Fruit fly (Drosophila melanogaster) whole organism, embryonic: ENCODE measurements around the gene PGAP1.
A peak's percentile ranks its signal among the peaks of the same experiment; 100 is the strongest.

Source experiments
- B-H2 ChIP-seq: fragments of 200-800 bp; sonication (Bioruptor generic); optimal IDR thresholded peaks from 2 replicates; lab custom pipeline; 2018; ENCODE audit warnings: missing biosample characterization, mild to moderate bottlenecking, missing genetic modification characterization
- CG10462 ChIP-seq: fragments of 200-800 bp; sonication (Bioruptor generic); optimal IDR thresholded peaks from 2 replicates; lab custom pipeline; 2016; ENCODE audit warnings: missing biosample characterization, missing genetic modification characterization
- CG11456 ChIP-seq: fragments of 200-800 bp; sonication (Bioruptor generic); IDR thresholded peaks from 3 replicates; pipeline ENCODE4 v1.3.6; 2022; ENCODE audit warnings: missing biosample characterization, missing genetic modification characterization
- CG13287 ChIP-seq: fragments of 200-800 bp; sonication (Bioruptor generic); IDR thresholded peaks from 2 replicates; pipeline ENCODE4 v1.3.6; 2022; ENCODE audit warnings: missing biosample characterization, missing genetic modification characterization; ENCODE audit not compliant: partially characterized antibody
- CG14441 ChIP-seq: fragments of 200-800 bp; sonication (Bioruptor generic); IDR thresholded peaks from 2 replicates; pipeline ENCODE4 v1.3.6; 2022; ENCODE audit warnings: missing biosample characterization, missing genetic modification characterization
- CG14710 ChIP-seq: fragments of 200-800 bp; sonication (Bioruptor generic); optimal IDR thresholded peaks from 3 replicates; lab custom pipeline; 2019; ENCODE audit warnings: missing biosample characterization, mild to moderate bottlenecking, missing genetic modification characterization, moderate library complexity
- CG1529 ChIP-seq: fragments of 200-800 bp; sonication (Bioruptor generic); optimal IDR thresholded peaks from 3 replicates; lab custom pipeline; 2018; ENCODE audit warnings: missing biosample characterization, missing genetic modification characterization
- CG1647 ChIP-seq: fragments of 200-800 bp; sonication (Bioruptor generic); optimal IDR thresholded peaks from 3 replicates; lab custom pipeline; 2016; ENCODE audit warnings: missing biosample characterization, missing genetic modification characterization
- CG16815 ChIP-seq: fragments of 200-800 bp; sonication (Bioruptor generic); optimal IDR thresholded peaks from 3 replicates; lab custom pipeline; 2017; ENCODE audit warnings: missing biosample characterization, mild to moderate bottlenecking, missing genetic modification characterization
- CG18599 ChIP-seq: fragments of 200-800 bp; sonication (Bioruptor generic); optimal IDR thresholded peaks from 3 replicates; lab custom pipeline; 2017; ENCODE audit warnings: missing biosample characterization, missing genetic modification characterization, mild to moderate bottlenecking, moderate library complexity, missing genetic modification reagents
- CG2129 ChIP-seq: fragments of 200-800 bp; sonication (Bioruptor generic); IDR thresholded peaks from 2 replicates; pipeline ENCODE4 v1.3.6; 2022; ENCODE audit warnings: missing biosample characterization, missing genetic modification characterization; ENCODE audit not compliant: partially characterized antibody
- CG2712 ChIP-seq: fragments of 200-800 bp; optimal IDR thresholded peaks from 3 replicates; lab custom pipeline; 2019; ENCODE audit warnings: missing biosample characterization, mild to moderate bottlenecking, missing genetic modification characterization, moderate library complexity
- CG31441 ChIP-seq: fragments of 200-800 bp; sonication (Bioruptor generic); IDR thresholded peaks from 2 replicates; pipeline ENCODE4 v1.3.6; 2022; ENCODE audit warnings: missing biosample characterization, missing genetic modification characterization
- CG32772 ChIP-seq: fragments of 200-800 bp; sonication (Bioruptor generic); IDR thresholded peaks from 2 replicates; pipeline ENCODE4 v1.3.6; 2022; ENCODE audit warnings: missing biosample characterization, missing genetic modification characterization
- CG3726 ChIP-seq: fragments of 200-800 bp; sonication (Bioruptor generic); IDR thresholded peaks from 3 replicates; pipeline ENCODE4, ENCODE4 v1.3.6; 2022; ENCODE audit warnings: missing biosample characterization, missing genetic modification characterization
- CG42726 ChIP-seq: fragments of 200-800 bp; sonication (Bioruptor generic); IDR thresholded peaks from 2 replicates; pipeline ENCODE4 v1.3.6; 2022; ENCODE audit warnings: missing biosample characterization, missing genetic modification characterization; ENCODE audit not compliant: partially characterized antibody
- CG4328 ChIP-seq: fragments of 200-800 bp; sonication (Bioruptor generic); optimal IDR thresholded peaks from 3 replicates; lab custom pipeline; 2017; ENCODE audit warnings: missing biosample characterization, missing genetic modification reagents, missing genetic modification characterization
- CG4404 ChIP-seq: fragments of 200-800 bp; sonication (Bioruptor generic); IDR thresholded peaks from 2 replicates; pipeline ENCODE4 v1.3.6; 2022; ENCODE audit warnings: missing biosample characterization, missing genetic modification characterization
- CG6683 ChIP-seq: fragments of 200-800 bp; sonication (Bioruptor generic); optimal IDR thresholded peaks from 2 replicates; lab custom pipeline; 2017; ENCODE audit warnings: missing biosample characterization, mild to moderate bottlenecking, missing genetic modification characterization, missing genetic modification reagents
- CG7987 ChIP-seq: fragments of 200-800 bp; sonication (Bioruptor generic); optimal IDR thresholded peaks from 2 replicates; lab custom pipeline; 2018; ENCODE audit warnings: missing biosample characterization, mild to moderate bottlenecking, missing genetic modification characterization, moderate library complexity
- CG8089 ChIP-seq: fragments of 200-800 bp; sonication (Bioruptor generic); optimal IDR thresholded peaks from 3 replicates; lab custom pipeline; 2016; ENCODE audit warnings: missing biosample characterization, missing genetic modification characterization
- CG9797 ChIP-seq: fragments of 200-800 bp; sonication (Bioruptor generic); optimal IDR thresholded peaks from 3 replicates; lab custom pipeline; 2018; ENCODE audit warnings: missing biosample characterization, mild to moderate bottlenecking, missing genetic modification characterization
- CG9932 ChIP-seq: fragments of 200-800 bp; sonication (Bioruptor generic); IDR thresholded peaks from 2 replicates; pipeline ENCODE4 v1.3.6; 2022; ENCODE audit warnings: missing biosample characterization, missing genetic modification characterization
- CHES-1-like ChIP-seq: fragments of 200-800 bp; sonication (Bioruptor generic); optimal IDR thresholded peaks from 2 replicates; lab custom pipeline; 2016; ENCODE audit warnings: missing biosample characterization, missing genetic modification characterization
- D ChIP-seq, 2 experiments: fragments of 200-800 bp in 1 of 2; fragments of >200 bp in 1 of 2; sonication (Bioruptor generic) in 1 of 2; optimal IDR thresholded peaks; 2 replicates in 1 of 2; 3 replicates in 1 of 2; lab custom pipeline; 2017; ENCODE audit warnings: mild to moderate bottlenecking in 1 of 2, missing biosample characterization in 1 of 2, missing genetic modification characterization in 1 of 2, missing genetic modification reagents in 1 of 2
- Dip2 ChIP-seq: fragments of 200-800 bp; sonication (Bioruptor generic); IDR thresholded peaks from 2 replicates; pipeline ENCODE4 v1.3.6; 2022; ENCODE audit warnings: missing biosample characterization, missing genetic modification characterization
- Drgx ChIP-seq: fragments of 200-800 bp; sonication (Bioruptor generic); IDR thresholded peaks from 2 replicates; pipeline ENCODE4 v1.3.6; 2022; ENCODE audit warnings: missing biosample characterization, missing genetic modification characterization
- ERR ChIP-seq: fragments of 200-800 bp; sonication (Bioruptor generic); optimal IDR thresholded peaks from 2 replicates; lab custom pipeline; 2016; ENCODE audit warnings: missing biosample characterization, missing genetic modification characterization
- HLH4C ChIP-seq: fragments of 200-800 bp; sonication (Bioruptor generic); IDR thresholded peaks from 3 replicates; pipeline ENCODE4 v1.3.6; 2022; ENCODE audit warnings: missing biosample characterization, missing genetic modification characterization; ENCODE audit not compliant: partially characterized antibody
- HmgZ ChIP-seq: fragments of 200-800 bp; sonication (Bioruptor generic); optimal IDR thresholded peaks from 2 replicates; lab custom pipeline; 2018; ENCODE audit warnings: missing biosample characterization, mild to moderate bottlenecking, missing genetic modification characterization
- Hsf ChIP-seq: fragments of 200-800 bp; sonication (Bioruptor generic); optimal IDR thresholded peaks from 3 replicates; lab custom pipeline; 2016; ENCODE audit warnings: missing biosample characterization, missing genetic modification characterization
- MTF-1 ChIP-seq: fragments of 200-800 bp; sonication (Bioruptor generic); optimal IDR thresholded peaks from 2 replicates; lab custom pipeline; 2018; ENCODE audit warnings: missing biosample characterization, mild to moderate bottlenecking, missing genetic modification characterization, borderline replicate concordance
- Mrtf ChIP-seq: fragments of 200-800 bp; sonication (Bioruptor generic); IDR thresholded peaks from 3 replicates; pipeline ENCODE4 v1.3.6; 2022; ENCODE audit warnings: missing biosample characterization, missing genetic modification characterization
- Trl ChIP-seq, 3 experiments: fragments of >200 bp in 2 of 3; fragments of 200-800 bp in 1 of 3; sonication (Bioruptor generic) in 1 of 3; optimal IDR thresholded peaks; 2 replicates in 1 of 3; 3 replicates in 2 of 3; lab custom pipeline; 2016 to 2017; ENCODE audit warnings: missing biosample characterization in 1 of 3, missing genetic modification characterization in 1 of 3
- chinmo ChIP-seq: fragments of 200-800 bp; sonication (Bioruptor generic); IDR thresholded peaks from 4 replicates; pipeline ENCODE4 v1.3.6; 2022; ENCODE audit warnings: missing biosample characterization, missing genetic modification characterization; ENCODE audit not compliant: partially characterized antibody
- corto ChIP-seq: fragments of 200-800 bp; sonication (Bioruptor generic); optimal IDR thresholded peaks from 2 replicates; lab custom pipeline; 2016; ENCODE audit warnings: missing biosample characterization, mild to moderate bottlenecking, missing genetic modification characterization, moderate library complexity
- da ChIP-seq: fragments of 200-800 bp; sonication (Bioruptor generic); optimal IDR thresholded peaks from 2 replicates; lab custom pipeline; 2016; ENCODE audit warnings: missing biosample characterization, missing genetic modification characterization
- dati ChIP-seq: fragments of 200-800 bp; sonication (Bioruptor generic); IDR thresholded peaks from 2 replicates; pipeline ENCODE4 v1.3.6; 2022; ENCODE audit warnings: missing biosample characterization, missing genetic modification characterization
- gcm2 ChIP-seq: fragments of 200-800 bp; sonication (Bioruptor generic); optimal IDR thresholded peaks from 2 replicates; lab custom pipeline; 2016; ENCODE audit warnings: missing biosample characterization, missing genetic modification characterization
- hbn ChIP-seq: fragments of 200-800 bp; sonication (Bioruptor generic); IDR thresholded peaks from 2 replicates; pipeline ENCODE4 v1.3.6; 2022; ENCODE audit warnings: missing biosample characterization, missing genetic modification characterization; ENCODE audit not compliant: partially characterized antibody
- klu ChIP-seq: fragments of 200-800 bp; sonication (Bioruptor generic); IDR thresholded peaks from 2 replicates; pipeline ENCODE4 v1.3.6; 2022; ENCODE audit warnings: missing biosample characterization, missing genetic modification characterization
- lbe ChIP-seq: fragments of 200-800 bp; sonication (Bioruptor generic); optimal IDR thresholded peaks from 2 replicates; lab custom pipeline; 2016; ENCODE audit warnings: missing biosample characterization, mild to moderate bottlenecking, missing genetic modification characterization
- pan ChIP-seq, 4 experiments: fragments of >200 bp in 3 of 4; fragments of 200-800 bp in 1 of 4; sonication (Bioruptor generic) in 1 of 4; optimal IDR thresholded peaks in 3 of 4; IDR thresholded peaks in 1 of 4; 2 replicates each; pipeline versions ENCODE4 v1.3.6 to Lab custom; 2017 to 2022; ENCODE audit warnings: missing biosample characterization in 2 of 4, missing genetic modification characterization in 2 of 4, mixed read lengths in 1 of 4
- ranshi ChIP-seq: fragments of 200-800 bp; sonication (Bioruptor generic); IDR thresholded peaks from 2 replicates; pipeline ENCODE4 v1.3.6; 2022; ENCODE audit warnings: missing biosample characterization, missing genetic modification characterization
- schlank ChIP-seq: fragments of 200-800 bp; sonication (Bioruptor generic); optimal IDR thresholded peaks from 2 replicates; lab custom pipeline; 2018; ENCODE audit warnings: missing biosample characterization, mild to moderate bottlenecking, missing genetic modification characterization
- sqz ChIP-seq: fragments of 200-800 bp; sonication (Bioruptor generic); optimal IDR thresholded peaks from 3 replicates; lab custom pipeline; 2018; ENCODE audit warnings: missing biosample characterization, mild to moderate bottlenecking, missing genetic modification characterization
- ssp ChIP-seq: fragments of 200-800 bp; sonication (Bioruptor generic); IDR thresholded peaks from 2 replicates; pipeline ENCODE4 v1.3.6; 2022; ENCODE audit warnings: missing biosample characterization, missing genetic modification characterization
- twi ChIP-seq: fragments of 200-800 bp; optimal IDR thresholded peaks from 2 replicates; lab custom pipeline; 2019; ENCODE audit warnings: missing biosample characterization, mild to moderate bottlenecking, missing genetic modification characterization, moderate library complexity

PGAP1 gene

dm6 chrX:5648437-5648959 is 40.8 kb downstream of the PGAP1 start, which contains the start of gene OtopLa (continued):
- TF ChIP-seq ranshi (GFP tag; lab: Robert Waterston, UW), result peak; percentile 85
- peak; percentile 78 for TF ChIP-seq CG1529 (GFP tag; lab: Kevin White, UChicago)
- peak; percentile 18 for TF ChIP-seq lbe
- peak; percentile 84 for TF ChIP-seq CG2712 (tag; lab: Kevin White, UChicago)
- TF ChIP-seq HLH4C, result no peak
- peak; percentile 63 for TF ChIP-seq ssp
- TF ChIP-seq D (optimal IDR thresholded peaks at IDR 0.05; lab: Kevin White, UChicago), result no peak
- TF ChIP-seq D (GFP tag; optimal IDR thresholded peaks at IDR 0.05; lab: Kevin White, UChicago), result peak; percentile 86
- peak; percentile 32 for TF ChIP-seq CG7987 (GFP tag; lab: Kevin White, UChicago)
- TF ChIP-seq ERR (GFP tag; lab: Kevin White, UChicago), result peak; percentile 78
- peak; percentile 73 for TF ChIP-seq Mrtf
- TF ChIP-seq CG4328 (GFP tag; lab: Kevin White, UChicago), result peak; percentile 26
- peak; percentile 56 for TF ChIP-seq CG16815
- TF ChIP-seq CG9797 (GFP tag; lab: Kevin White, UChicago), result no peak
- TF ChIP-seq hbn (GFP tag; lab: Robert Waterston, UW), result no peak
- TF ChIP-seq Trl (optimal IDR thresholded peaks at IDR 0.05; lab: Kevin White, UChicago), result no peak
- peak; percentile 88 for TF ChIP-seq Trl (GFP tag; optimal IDR thresholded peaks at IDR 0.05; lab: Kevin White, UChicago)
- peak; percentile 69; the same call in 2 of the 3 replicates for TF ChIP-seq CG3726 (GFP tag; lab: Robert Waterston, UW)
- TF ChIP-seq CG6683 (GFP tag; lab: Kevin White, UChicago), result peak; percentile 72
- TF ChIP-seq da (GFP tag; lab: Kevin White, UChicago), result peak; percentile 43
- TF ChIP-seq twi, result no peak
- TF ChIP-seq CG10462 (GFP tag; lab: Kevin White, UChicago), result peak; percentile 63
- peak; percentile 53 for TF ChIP-seq CG1647 (GFP tag; lab: Kevin White, UChicago)
- TF ChIP-seq CG14441 (GFP tag; lab: Robert Waterston, UW), result peak; percentile 80
- peak; percentile 70 for TF ChIP-seq MTF-1 (GFP tag; lab: Kevin White, UChicago)
- peak; percentile 70 for TF ChIP-seq HmgZ (tag; lab: Kevin White, UChicago)
- peak; percentile 4 for TF ChIP-seq corto (GFP tag; lab: Kevin White, UChicago)
- no peak for TF ChIP-seq pan (optimal IDR thresholded peaks at IDR 0.05; lab: Kevin White, UChicago)
- peak in 1 of 2 experiments; percentile 87 for TF ChIP-seq pan (GFP tag; optimal IDR thresholded peaks at IDR 0.05 in 1 of 2, IDR thresholded peaks at IDR 0.05 in 1 of 2)
- TF ChIP-seq sqz, result peak; percentile 58
- TF ChIP-seq CG13287, result no peak
- peak; percentile 66 for TF ChIP-seq CG9932
- 0 out of 4 replicates have a peak, but pooled peaks have one; percentile 9 for TF ChIP-seq chinmo (GFP tag; lab: Robert Waterston, UW)
- peak; percentile 90 for TF ChIP-seq CG31441
- peak; percentile 90 for TF ChIP-seq CG18599 (GFP tag; lab: Kevin White, UChicago)
- peak; percentile 80 for TF ChIP-seq CG32772 (GFP tag; lab: Robert Waterston, UW)
- peak; percentile 89 for TF ChIP-seq Drgx (GFP tag; lab: Robert Waterston, UW)
- TF ChIP-seq klu (GFP tag; lab: Robert Waterston, UW), result peak; percentile 65
- TF ChIP-seq Hsf (GFP tag; lab: Kevin White, UChicago), result peak; percentile 82
- peak; percentile 26 for TF ChIP-seq schlank (tag; lab: Kevin White, UChicago)
- no peak for TF ChIP-seq CG42726
- peak; percentile 67 for TF ChIP-seq CG4404 (GFP tag; lab: Robert Waterston, UW)
- TF ChIP-seq CG8089, result peak; percentile 76
- TF ChIP-seq CHES-1-like, result peak; percentile 60
- peak; percentile 52 for TF ChIP-seq dati
- TF ChIP-seq CG11456 (GFP tag; lab: Robert Waterston, UW), result peak; percentile 81
- TF ChIP-seq B-H2, result no peak
- no peak for TF ChIP-seq Dip2 (GFP tag; lab: Robert Waterston, UW)
- peak; percentile 78 for TF ChIP-seq CG14710
- TF ChIP-seq gcm2 (GFP tag; lab: Kevin White, UChicago), result peak; percentile 52
- no peak for TF ChIP-seq CG2129 (GFP tag; lab: Robert Waterston, UW)
